Worm (Caenorhabditis elegans): ENCODE measurements around the gene tag-209.

DNA sequence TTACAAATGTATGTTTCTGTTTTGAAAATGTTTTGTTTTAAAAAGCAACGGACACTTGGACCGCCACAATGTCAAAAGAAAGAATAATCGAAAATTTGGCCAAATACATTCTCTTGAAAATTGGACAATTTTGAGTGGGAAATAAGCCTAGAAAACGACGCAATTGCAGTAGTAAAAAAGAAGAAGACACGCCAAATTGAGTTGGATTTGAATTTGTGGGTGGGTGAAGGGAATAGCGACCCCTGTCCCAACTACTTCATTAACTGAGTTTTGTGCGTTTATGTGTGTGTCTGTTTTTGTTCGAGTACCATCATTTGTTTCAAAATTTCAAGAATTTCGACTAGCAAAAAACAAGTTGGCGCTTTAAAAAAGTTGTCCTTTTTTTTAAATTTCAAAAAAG is 26.3 kb upstream of the tag-209 start:
- no peak for TF ChIP-seq nhr-76 (tag; optimal IDR thresholded peaks at IDR 0.05)
- TF ChIP-seq hlh-1 (tag; optimal IDR thresholded peaks at IDR 0.05): no peak
- TF ChIP-seq unc-62 (GFP tag; optimal IDR thresholded peaks at IDR 0.05): no peak
- TF ChIP-seq mep-1 (tag; optimal IDR thresholded peaks at IDR 0.05): no peak
- TF ChIP-seq pha-4 (tag; optimal IDR thresholded peaks at IDR 0.05): no peak
- no peak for TF ChIP-seq elt-1 (tag; optimal IDR thresholded peaks at IDR 0.05; ENCODE audit: borderline replicate concordance, insufficient read depth)
- TF ChIP-seq nhr-237 (tag; optimal IDR thresholded peaks at IDR 0.05): no peak
- TF ChIP-seq unc-39 (tag; optimal IDR thresholded peaks at IDR 0.05): no peak
- no peak for TF ChIP-seq mab-5 (tag; optimal IDR thresholded peaks at IDR 0.05)
- TF ChIP-seq blmp-1 (tag; optimal IDR thresholded peaks at IDR 0.05): no peak
- TF ChIP-seq nhr-28 (tag; optimal IDR thresholded peaks at IDR 0.05): no peak
